Fruit fly (Drosophila melanogaster): ENCODE data around the gene SCCRO4.
A peak's percentile ranks its signal among the peaks of the same experiment; 100 is the strongest.

Gene SCCRO4

DNA sequence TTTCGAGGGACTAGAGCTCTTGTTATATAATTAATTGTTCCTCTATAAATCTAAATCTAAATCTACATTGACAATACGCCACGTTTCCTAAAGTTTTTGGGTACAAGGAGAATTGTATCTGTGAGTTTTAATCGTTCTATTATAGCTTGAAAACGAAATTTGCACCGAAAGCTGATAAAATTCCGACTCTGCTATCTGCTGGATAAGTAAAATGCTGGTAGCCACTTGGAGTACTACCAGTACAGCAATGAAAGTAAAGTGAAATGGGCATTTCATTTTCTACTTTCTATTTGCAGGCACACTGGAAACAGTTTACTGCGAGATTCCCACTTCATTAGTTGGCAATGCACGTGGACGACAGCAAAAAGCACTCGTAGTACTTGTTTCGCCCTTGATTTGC is 53.9 kb downstream of the SCCRO4 start, which contains the start of gene CG5618:
Gene CG5618 (plus strand): TSS at position 301 of the 400 bp plus-strand sequence.
- TF ChIP-seq CG7368 (GFP tag; optimal IDR thresholded peaks at IDR 0.05) (no peak), cyc (GFP tag; optimal IDR thresholded peaks at IDR 0.05) (no peak), CG31627 (GFP tag; optimal IDR thresholded peaks at IDR 0.05) (no peak), CG3919 (GFP tag; optimal IDR thresholded peaks at IDR 0.05) (no peak), CG9139 (GFP tag; optimal IDR thresholded peaks at IDR 0.05) (no peak), salr (GFP tag; optimal IDR thresholded peaks at IDR 0.05) (no peak), Blimp-1 (GFP tag; optimal IDR thresholded peaks at IDR 0.05) (no peak), achi (GFP tag; optimal IDR thresholded peaks at IDR 0.05) (no peak), CG11294 (GFP tag; IDR thresholded peaks at IDR 0.05) (no peak), CG34406 (GFP tag; optimal IDR thresholded peaks at IDR 0.05) (no peak)

- TF ChIP-seq CG11902 (GFP tag; optimal IDR thresholded peaks at IDR 0.05) (no peak), Eip93F (GFP tag; optimal IDR thresholded peaks at IDR 0.05) (peak; percentile 19), svp (GFP tag) (peak; percentile 85), CG31627 (GFP tag; optimal IDR thresholded peaks at IDR 0.05) (peak; percentile 8), Hr38 (GFP tag; optimal IDR thresholded peaks at IDR 0.05) (no peak), esn (GFP tag; optimal IDR thresholded peaks at IDR 0.05) (peak; percentile 30), CG8632 (GFP tag; optimal IDR thresholded peaks at IDR 0.05) (no peak), vri (GFP tag; optimal IDR thresholded peaks at IDR 0.05) (peak; percentile 46), CG11762 (GFP tag; optimal IDR thresholded peaks at IDR 0.05; ENCODE audit: insufficient read depth) (peak; percentile 6), CG15336 (GFP tag; IDR thresholded peaks at IDR 0.05) (peak; percentile 48)
Measured at dm6 chr3L:20353726-20354332, 54.6 kb downstream of the SCCRO4 start.

DNA sequence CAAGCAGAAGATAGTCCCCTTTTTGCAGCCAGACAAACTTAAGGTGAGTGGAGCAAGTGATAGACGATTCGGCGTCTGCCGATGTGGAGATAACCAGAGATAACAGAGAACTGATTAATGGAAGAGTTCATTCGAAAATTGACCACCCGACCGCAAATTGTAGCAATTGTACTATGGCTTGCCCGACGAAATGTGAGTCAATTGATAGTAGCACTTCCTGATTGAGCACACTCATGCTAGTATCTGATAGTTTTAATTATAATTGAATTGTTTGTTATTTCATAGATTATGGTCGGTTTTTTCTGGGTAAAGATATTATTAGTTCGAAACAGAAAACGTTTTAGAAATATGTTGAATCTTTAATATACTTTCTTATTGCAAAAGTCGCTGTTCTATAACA is 55.2 kb downstream of the SCCRO4 start:
- TF ChIP-seq Met (GFP tag; optimal IDR thresholded peaks at IDR 0.05) = no peak
- no peak for TF ChIP-seq CG9139 (GFP tag; optimal IDR thresholded peaks at IDR 0.05)
- TF ChIP-seq vri (GFP tag; optimal IDR thresholded peaks at IDR 0.05) = no peak
- no peak for TF ChIP-seq dsx (GFP tag; optimal IDR thresholded peaks at IDR 0.05; ENCODE audit: poor library complexity, severe bottlenecking)
- no peak for TF ChIP-seq CG3919 (GFP tag; optimal IDR thresholded peaks at IDR 0.05)
- no peak for TF ChIP-seq CG6276 (GFP tag; optimal IDR thresholded peaks at IDR 0.05)

dm6 chr3L:20354872-20355271 is 55.7 kb downstream of the SCCRO4 start:
- no peak for TF ChIP-seq OdsH (GFP tag; optimal IDR thresholded peaks at IDR 0.05)
- peak; percentile 98 for TF ChIP-seq svp (GFP tag)
- no peak for TF ChIP-seq Lpt (GFP tag; optimal IDR thresholded peaks at IDR 0.05)

dm6 chr3L:20356613-20357012 is 57.4 kb downstream of the SCCRO4 start, which contains the start of gene kin17:
Gene kin17 (plus strand): TSS chr3L:20356807.
- no peak for TF ChIP-seq Hr39 (GFP tag; optimal IDR thresholded peaks at IDR 0.05)
- TF ChIP-seq Sox14 (GFP tag; optimal IDR thresholded peaks at IDR 0.05) = no peak
- no peak for TF ChIP-seq dsx (GFP tag; optimal IDR thresholded peaks at IDR 0.05; ENCODE audit: poor library complexity, severe bottlenecking)
- TF ChIP-seq Eip75B (GFP tag; optimal IDR thresholded peaks at IDR 0.05) = no peak
- TF ChIP-seq CG31627 (GFP tag; optimal IDR thresholded peaks at IDR 0.05) = no peak
- no peak for TF ChIP-seq achi (GFP tag; optimal IDR thresholded peaks at IDR 0.05)
- no peak for TF ChIP-seq spab (GFP tag; optimal IDR thresholded peaks at IDR 0.05)
- TF ChIP-seq ss (GFP tag; optimal IDR thresholded peaks at IDR 0.05) = no peak
- TF ChIP-seq CG15336 (GFP tag; IDR thresholded peaks at IDR 0.05) = no peak
- no peak for TF ChIP-seq esn (GFP tag; optimal IDR thresholded peaks at IDR 0.05)
- TF ChIP-seq vri (GFP tag; optimal IDR thresholded peaks at IDR 0.05) = no peak
- no peak for TF ChIP-seq CG6808 (GFP tag; optimal IDR thresholded peaks at IDR 0.05)
- TF ChIP-seq Sox102F (GFP tag; optimal IDR thresholded peaks at IDR 0.05) = no peak
- TF ChIP-seq cyc (GFP tag; optimal IDR thresholded peaks at IDR 0.05) = no peak
- no peak for TF ChIP-seq Ets21C (GFP tag; optimal IDR thresholded peaks at IDR 0.05)
- no peak for TF ChIP-seq Hr38 (GFP tag; optimal IDR thresholded peaks at IDR 0.05)
- no peak for TF ChIP-seq CG8632 (GFP tag; optimal IDR thresholded peaks at IDR 0.05)
- TF ChIP-seq OdsH (GFP tag; optimal IDR thresholded peaks at IDR 0.05) = no peak
